Fruit fly (Drosophila melanogaster): ENCODE measurements around the gene CG3345.

The CG3345 gene

DNA sequence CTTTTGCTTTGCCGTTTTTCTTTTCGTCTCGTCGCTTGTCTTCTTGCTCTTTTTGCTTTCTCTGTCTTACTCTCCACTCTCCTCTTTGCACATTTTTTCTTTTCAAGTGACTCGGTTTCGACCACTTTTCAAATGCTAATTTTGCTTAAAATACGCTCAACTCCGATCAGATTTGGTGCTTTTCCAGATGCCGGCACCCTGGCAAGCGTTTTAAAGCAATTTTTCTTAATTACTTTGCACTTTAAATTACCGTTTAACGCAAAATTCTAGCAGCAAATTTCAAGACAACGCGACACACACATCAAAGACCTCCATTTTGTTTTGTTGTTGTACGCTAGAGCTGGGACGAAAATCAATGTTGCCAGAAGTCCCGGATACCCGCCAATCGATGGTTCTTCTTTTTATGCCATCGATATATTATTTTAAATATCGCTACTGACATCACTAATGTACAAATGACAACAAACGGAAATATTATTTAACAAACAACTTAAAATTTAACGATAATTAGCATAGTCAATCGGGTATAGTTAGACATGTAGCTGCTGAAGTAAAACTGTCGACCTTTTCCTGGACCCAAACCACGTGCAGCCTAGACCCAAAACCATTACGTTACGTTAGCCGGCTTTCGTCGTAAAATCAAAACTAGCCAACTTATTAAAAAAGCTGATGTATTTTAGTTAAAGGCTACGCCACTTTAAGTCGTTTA, 18.2 kb upstream of the CG3345 start, which contains the start of gene kis (continued):
- no peak for TF ChIP-seq CG11398 (GFP tag; optimal IDR thresholded peaks at IDR 0.05)
- TF ChIP-seq yki (optimal IDR thresholded peaks at IDR 0.05), result no peak
- no peak for TF ChIP-seq CG31224 (GFP tag; IDR thresholded peaks at IDR 0.05)
- TF ChIP-seq CG1233 (GFP tag; optimal IDR thresholded peaks at IDR 0.05), result no peak
- TF ChIP-seq Dbx (GFP tag; IDR thresholded peaks at IDR 0.05), result peak; percentile 73; the same call in 2 of the 3 replicates
- no peak for TF ChIP-seq Nf-YA (GFP tag; IDR thresholded peaks at IDR 0.05)
- TF ChIP-seq CG7372 (GFP tag; IDR thresholded peaks at IDR 0.05), result no peak
- TF ChIP-seq CG18599 (GFP tag; optimal IDR thresholded peaks at IDR 0.05), result peak; percentile 42
- TF ChIP-seq Tbp (GFP tag; optimal IDR thresholded peaks at IDR 0.05), result no peak
- peak; percentile 95 for TF ChIP-seq pzg (GFP tag; optimal IDR thresholded peaks at IDR 0.05)
- no peak for TF ChIP-seq en (GFP tag; optimal IDR thresholded peaks at IDR 0.05)
- no peak for TF ChIP-seq sim (GFP tag; IDR thresholded peaks at IDR 0.05)
- no peak for TF ChIP-seq CG18764 (GFP tag; optimal IDR thresholded peaks at IDR 0.05)
- TF ChIP-seq pros (GFP tag; optimal IDR thresholded peaks at IDR 0.05), result peak; percentile 95
- 0 out of 2 replicates have a peak, but pooled peaks have one; percentile 35 for TF ChIP-seq al (GFP tag; IDR thresholded peaks at IDR 0.05)
- no peak for TF ChIP-seq wdn (GFP tag; IDR thresholded peaks at IDR 0.05)
- no peak for TF ChIP-seq CG1024 (GFP tag; IDR thresholded peaks at IDR 0.05)
- no peak for TF ChIP-seq sr (GFP tag; IDR thresholded peaks at IDR 0.05)
- peak; percentile 93 for TF ChIP-seq CG2129 (GFP tag; IDR thresholded peaks at IDR 0.05; ENCODE audit: partially characterized antibody)
- TF ChIP-seq az2 (GFP tag; optimal IDR thresholded peaks at IDR 0.05), result peak; percentile 52
- TF ChIP-seq Ptx1 (GFP tag; IDR thresholded peaks at IDR 0.05), result 0 out of 2 replicates have a peak, but pooled peaks have one; percentile 34
- peak; percentile 41 for TF ChIP-seq CG9727 (GFP tag; optimal IDR thresholded peaks at IDR 0.05)
- no peak for TF ChIP-seq CG11085 (GFP tag; IDR thresholded peaks at IDR 0.05)
- TF ChIP-seq corto (GFP tag; optimal IDR thresholded peaks at IDR 0.05), result peak; percentile 35
- TF ChIP-seq CG10959 (GFP tag; IDR thresholded peaks at IDR 0.05), result no peak
- TF ChIP-seq CG11696 (GFP tag; IDR thresholded peaks at IDR 0.05), result no peak
- no peak; the same call in 1 of the 2 replicates for TF ChIP-seq Xrp1 (GFP tag; IDR thresholded peaks at IDR 0.05)
- no peak for TF ChIP-seq CG12219 (GFP tag; optimal IDR thresholded peaks at IDR 0.05)
- TF ChIP-seq HLH4C (GFP tag; IDR thresholded peaks at IDR 0.05; ENCODE audit: partially characterized antibody), result peak; percentile 91
- no peak for TF ChIP-seq da (GFP tag; optimal IDR thresholded peaks at IDR 0.05)
- no peak for TF ChIP-seq CG7357 (GFP tag; IDR thresholded peaks at IDR 0.05)
- no peak for TF ChIP-seq ac (GFP tag; optimal IDR thresholded peaks at IDR 0.05)
- TF ChIP-seq CG11093 (GFP tag; IDR thresholded peaks at IDR 0.05), result no peak
- TF ChIP-seq HmgZ (tag; optimal IDR thresholded peaks at IDR 0.05), result peak; percentile 81
- peak; percentile 58 for TF ChIP-seq Myb (GFP tag; optimal IDR thresholded peaks at IDR 0.05)
- peak; percentile 22 for TF ChIP-seq D19A (tag; optimal IDR thresholded peaks at IDR 0.05)
- peak; percentile 40 for TF ChIP-seq tin (GFP tag; optimal IDR thresholded peaks at IDR 0.05)
- TF ChIP-seq CG3407 (GFP tag; optimal IDR thresholded peaks at IDR 0.05), result no peak
- TF ChIP-seq Trl (optimal IDR thresholded peaks at IDR 0.05), result peak; percentile 0 to 74
- peak; percentile 38 for TF ChIP-seq Trl (GFP tag; optimal IDR thresholded peaks at IDR 0.05)
- TF ChIP-seq CG34376 (GFP tag; optimal IDR thresholded peaks at IDR 0.05), result peak; percentile 47
- peak; percentile 16 for TF ChIP-seq CG10431 (GFP tag; optimal IDR thresholded peaks at IDR 0.05)
- TF ChIP-seq ken (GFP tag; IDR thresholded peaks at IDR 0.05), result no peak
- no peak for TF ChIP-seq Atf6 (GFP tag; IDR thresholded peaks at IDR 0.05)
- TF ChIP-seq Oaz (GFP tag; IDR thresholded peaks at IDR 0.05), result no peak
- no peak for TF ChIP-seq CG11723 (GFP tag; optimal IDR thresholded peaks at IDR 0.05)
- no peak for TF ChIP-seq p53 (GFP tag; optimal IDR thresholded peaks at IDR 0.05)
- peak; percentile 74 for TF ChIP-seq nmo (GFP tag; optimal IDR thresholded peaks at IDR 0.05)
- TF ChIP-seq ranshi (GFP tag; IDR thresholded peaks at IDR 0.05), result no peak
- TF ChIP-seq ewg (GFP tag; optimal IDR thresholded peaks at IDR 0.05), result no peak
- TF ChIP-seq CG13624 (GFP tag; optimal IDR thresholded peaks at IDR 0.05), result peak; percentile 68
- no peak for TF ChIP-seq CG17328 (GFP tag; IDR thresholded peaks at IDR 0.05)
